Worm (Caenorhabditis elegans) whole organism, mixed stage, embryonic: ENCODE measurements around the gene tut-2.

Experiments
- M03D4.4 ChIP-seq: sonication (generic microtip); optimal IDR thresholded peaks from 2 replicates; lab custom pipeline; 2017; ENCODE audit warnings: mild to moderate bottlenecking, missing genetic modification characterization, missing compliant biosample characterization
- bed-3 ChIP-seq: fragments of 200-800 bp; sonication (Bioruptor generic); optimal IDR thresholded peaks from 3 replicates; lab custom pipeline; 2018; ENCODE audit warnings: mild to moderate bottlenecking, missing genetic modification characterization, moderate library complexity, missing compliant biosample characterization
- ceh-39 ChIP-seq: fragments of 150-350 bp; optimal IDR thresholded peaks from 2 replicates; lab custom pipeline; 2014; ENCODE audit warnings: missing biosample characterization, missing genetic modification characterization
- ceh-83 ChIP-seq: fragments of 200-800 bp; sonication (Bioruptor generic); optimal IDR thresholded peaks from 2 replicates; lab custom pipeline; 2018; ENCODE audit warnings: mild to moderate bottlenecking, missing genetic modification characterization, missing compliant biosample characterization
- ces-1 ChIP-seq: fragments of 150-350 bp; optimal IDR thresholded peaks from 2 replicates; lab custom pipeline; 2014; ENCODE audit warnings: missing biosample characterization, missing genetic modification reagents, missing genetic modification characterization
- cnd-1 ChIP-seq: fragments of 200-800 bp; sonication (Bioruptor generic); optimal IDR thresholded peaks from 2 replicates; lab custom pipeline; 2018; ENCODE audit warnings: mild to moderate bottlenecking, missing genetic modification characterization, missing compliant biosample characterization
- drap-1 ChIP-seq: fragments of 200-800 bp; sonication (Bioruptor generic); optimal IDR thresholded peaks from 3 replicates; lab custom pipeline; 2018; ENCODE audit warnings: mild to moderate bottlenecking, missing genetic modification characterization, missing compliant biosample characterization
- elt-1 ChIP-seq: sonication (generic microtip); optimal IDR thresholded peaks from 2 replicates; lab custom pipeline; 2017; ENCODE audit warnings: missing genetic modification characterization, mild to moderate bottlenecking, missing compliant biosample characterization, antibody characterized with exemption, moderate library complexity, borderline replicate concordance; ENCODE audit not compliant: insufficient read depth
- elt-3 ChIP-seq: fragments of 150-350 bp; optimal IDR thresholded peaks from 2 replicates; lab custom pipeline; 2014; ENCODE audit warnings: missing biosample characterization, missing genetic modification characterization
- hlh-1 ChIP-seq: fragments of 150-350 bp; optimal IDR thresholded peaks from 2 replicates; lab custom pipeline; 2014; ENCODE audit warnings: missing biosample characterization, missing genetic modification reagents, missing genetic modification characterization
- lin-13 ChIP-seq: fragments of 150-350 bp; optimal IDR thresholded peaks from 2 replicates; lab custom pipeline; 2014; ENCODE audit warnings: missing biosample characterization, missing genetic modification characterization
- lin-32 ChIP-seq: fragments of 200-800 bp; sonication (Bioruptor generic); optimal IDR thresholded peaks from 2 replicates; lab custom pipeline; 2018; ENCODE audit warnings: mild to moderate bottlenecking, missing genetic modification characterization, missing compliant biosample characterization
- lsy-2 ChIP-seq: fragments of 150-350 bp; optimal IDR thresholded peaks from 2 replicates; lab custom pipeline; 2014; ENCODE audit warnings: missing biosample characterization, missing genetic modification characterization
- mep-1 ChIP-seq: fragments of 150-350 bp; optimal IDR thresholded peaks from 2 replicates; lab custom pipeline; 2017; ENCODE audit warnings: missing biosample characterization, missing genetic modification reagents, missing genetic modification characterization, inconsistent platforms
- mls-2 ChIP-seq: sonication (generic microtip); optimal IDR thresholded peaks from 2 replicates; lab custom pipeline; 2016; ENCODE audit warnings: mild to moderate bottlenecking, missing genetic modification characterization, moderate library complexity, missing compliant biosample characterization
- nhr-12 ChIP-seq: fragments of 150-350 bp; optimal IDR thresholded peaks from 2 replicates; lab custom pipeline; 2014; ENCODE audit warnings: missing biosample characterization, missing genetic modification characterization
- nhr-2 ChIP-seq: fragments of 150-350 bp; optimal IDR thresholded peaks from 2 replicates; lab custom pipeline; 2014; ENCODE audit warnings: missing biosample characterization, missing genetic modification characterization
- nhr-237 ChIP-seq: fragments of 150-350 bp; optimal IDR thresholded peaks from 2 replicates; lab custom pipeline; 2014; ENCODE audit warnings: missing biosample characterization, missing genetic modification characterization
- nhr-28 ChIP-seq: fragments of 150-350 bp; optimal IDR thresholded peaks from 2 replicates; lab custom pipeline; 2014; ENCODE audit warnings: missing biosample characterization, missing genetic modification characterization
- nhr-76 ChIP-seq: sonication (generic microtip); optimal IDR thresholded peaks from 2 replicates; lab custom pipeline; 2017; ENCODE audit warnings: missing biosample characterization, missing genetic modification characterization
- pha-4 ChIP-seq: fragments of 150-350 bp; optimal IDR thresholded peaks from 2 replicates; lab custom pipeline; 2018; ENCODE audit warnings: missing biosample characterization, missing genetic modification reagents, missing genetic modification characterization
- sem-2 ChIP-seq: fragments of 200-800 bp; sonication (Bioruptor generic); optimal IDR thresholded peaks from 2 replicates; lab custom pipeline; 2018; ENCODE audit warnings: mild to moderate bottlenecking, missing genetic modification characterization, missing compliant biosample characterization
- tbx-8 ChIP-seq: fragments of 200-800 bp; sonication (Bioruptor generic); optimal IDR thresholded peaks from 2 replicates; lab custom pipeline; 2018; ENCODE audit warnings: mild to moderate bottlenecking, missing genetic modification characterization, moderate library complexity, missing compliant biosample characterization
- unc-120 ChIP-seq: sonication (generic microtip); optimal IDR thresholded peaks from 2 replicates; lab custom pipeline; 2017; ENCODE audit warnings: missing genetic modification characterization, missing compliant biosample characterization; ENCODE audit not compliant: poor library complexity, severe bottlenecking
- unc-39 ChIP-seq: fragments of 150-350 bp; optimal IDR thresholded peaks from 2 replicates; lab custom pipeline; 2014; ENCODE audit warnings: missing biosample characterization, missing genetic modification characterization
- unc-62 ChIP-seq: fragments of 150-350 bp; optimal IDR thresholded peaks from 2 replicates; lab custom pipeline; 2014; ENCODE audit warnings: missing biosample characterization, missing genetic modification reagents, missing genetic modification characterization
- zip-8 ChIP-seq: fragments of 150-350 bp; optimal IDR thresholded peaks from 2 replicates; lab custom pipeline; 2014; ENCODE audit warnings: missing biosample characterization, missing genetic modification characterization

The tut-2 gene

DNA sequence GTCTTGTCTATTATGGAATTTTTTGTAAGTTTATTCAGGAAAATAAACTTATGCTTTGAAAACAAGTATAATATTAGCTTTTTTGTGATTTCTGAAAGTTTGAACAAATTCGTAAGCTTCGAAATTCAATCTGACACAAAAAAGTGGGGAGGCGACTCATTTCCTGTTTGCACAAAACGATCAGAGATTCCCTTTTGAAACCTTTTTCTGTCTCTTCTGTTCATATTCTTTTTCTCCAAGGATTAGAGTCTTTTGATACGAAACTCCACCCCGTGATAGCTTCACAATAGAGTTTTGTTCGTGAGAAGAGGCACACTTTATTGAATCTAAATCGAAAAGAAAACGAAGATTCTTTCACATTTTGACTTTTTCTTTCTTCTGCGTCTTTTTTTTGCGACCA is 17.1 kb upstream of the tut-2 start:
- TF ChIP-seq ces-1 (GFP tag; lab: Kevin White, UChicago) (peak; percentile 9), mls-2 (no peak)

DNA sequence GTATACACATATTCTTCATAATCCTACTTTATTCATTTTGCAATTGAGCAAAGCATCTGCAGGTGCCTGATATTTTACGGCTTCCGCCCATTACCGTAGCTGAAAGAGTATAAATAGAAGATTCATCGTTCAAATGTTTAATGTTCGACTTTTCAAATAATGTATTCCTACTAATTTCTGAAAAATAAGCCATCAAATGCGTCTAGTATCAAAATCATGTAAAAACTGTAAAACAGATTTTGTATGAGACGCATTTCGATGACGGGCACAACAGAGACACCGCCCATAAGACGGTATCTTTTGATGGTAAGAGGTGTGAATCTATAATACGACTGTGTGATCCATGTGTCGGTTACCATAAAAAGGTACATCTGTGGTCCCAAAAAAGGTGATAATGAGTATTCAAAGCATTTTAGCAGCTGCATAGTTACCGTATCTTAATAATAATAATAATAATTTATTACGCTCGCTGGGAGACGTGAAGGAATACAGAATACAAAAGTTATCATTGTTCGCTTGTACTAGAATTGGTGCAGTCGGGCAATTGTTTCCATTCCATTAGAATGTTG is 10.9 kb upstream of the tut-2 start, which contains the start of the genes C32C4.3 and C32C4.16:
TSS of gene C32C4.3 (minus strand) at position 101 of the 569 bp plus-strand sequence.
TSS of gene C32C4.16 (plus strand) at position 519 of the 569 bp plus-strand sequence.
- TF ChIP-seq lin-13 (tag; lab: Kevin White, UChicago) (no peak), ceh-39 (tag; lab: Kevin White, UChicago) (no peak), sem-2 (GFP tag; lab: Kevin White, UChicago) (no peak), unc-62 (GFP tag; lab: Kevin White, UChicago) (no peak), hlh-1 (tag; lab: Kevin White, UChicago) (no peak)

ce11 chrV:10648146-10648545 is 9.9 kb upstream of the tut-2 start, which contains the start of gene aqp-6:
TSS of gene aqp-6 (plus strand) at chrV:10648446.
- TF ChIP-seq mep-1 (tag; lab: Kevin White, UChicago) (no peak), lin-13 (tag; lab: Kevin White, UChicago) (no peak), nhr-76 (no peak), drap-1 (GFP tag; lab: Kevin White, UChicago) (no peak), bed-3 (GFP tag; lab: Kevin White, UChicago) (no peak), mls-2 (no peak)

ce11 chrV:10654165-10654564 is 3.9 kb upstream of the tut-2 start, which contains the start of gene ugt-35:
TSS of gene ugt-35 (minus strand) at chrV:10654265.
- no peak for TF ChIP-seq nhr-237
- no peak for TF ChIP-seq nhr-2 (tag; lab: Kevin White, UChicago)
- no peak for TF ChIP-seq lin-32 (GFP tag; lab: Kevin White, UChicago)
- TF ChIP-seq nhr-12 (tag; lab: Kevin White, UChicago) = no peak

DNA sequence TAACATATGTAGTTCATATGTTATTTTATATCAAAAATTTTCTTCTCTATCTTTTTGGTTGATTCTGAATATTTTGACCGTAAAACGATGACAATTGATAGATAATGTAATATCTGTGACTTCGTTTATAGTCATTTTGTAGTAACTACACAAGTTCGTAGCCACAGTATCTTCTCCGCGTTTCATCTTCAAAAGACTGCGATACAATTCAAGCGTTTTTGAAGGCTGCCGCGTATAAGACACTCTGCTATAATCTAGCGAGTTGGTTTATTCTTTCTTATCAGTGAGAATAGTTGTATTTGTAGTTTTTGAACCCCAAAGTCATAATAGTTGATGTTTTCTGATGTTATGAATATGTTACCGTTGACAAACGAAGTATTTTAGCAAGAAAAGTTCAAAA is 1.1 kb upstream of the tut-2 start, which contains the start of gene ugt-34:
TSS of gene ugt-34 (minus strand) at position 21 of the 400 bp plus-strand sequence.
- TF ChIP-seq nhr-28 (tag; lab: Kevin White, UChicago) (no peak), unc-120 (tag; lab: Kevin White, UChicago) (no peak), zip-8 (tag; lab: Kevin White, UChicago) (no peak), lin-13 (tag; lab: Kevin White, UChicago) (no peak), lsy-2 (tag; lab: Kevin White, UChicago) (no peak), hlh-1 (tag; lab: Kevin White, UChicago) (no peak)

ce11 chrV:10659343-10659742 is 1.3 kb downstream of the tut-2 start:
- no peak for TF ChIP-seq cnd-1 (tag; lab: Kevin White, UChicago)
- TF ChIP-seq sem-2 (GFP tag; lab: Kevin White, UChicago) = no peak
- TF ChIP-seq nhr-28 (tag; lab: Kevin White, UChicago) = no peak
- TF ChIP-seq ces-1 (GFP tag; lab: Kevin White, UChicago) = no peak
- no peak for TF ChIP-seq tbx-8 (GFP tag; lab: Kevin White, UChicago)
- no peak for TF ChIP-seq elt-1 (tag; lab: Kevin White, UChicago)
- TF ChIP-seq hlh-1 (tag; lab: Kevin White, UChicago) = no peak
- no peak for TF ChIP-seq lsy-2 (tag; lab: Kevin White, UChicago)
- no peak for TF ChIP-seq M03D4.4
- no peak for TF ChIP-seq ceh-39 (tag; lab: Kevin White, UChicago)
- no peak for TF ChIP-seq unc-39 (tag; lab: Kevin White, UChicago)
- no peak for TF ChIP-seq ceh-83
- TF ChIP-seq zip-8 (tag; lab: Kevin White, UChicago) = no peak
- no peak for TF ChIP-seq elt-3
- TF ChIP-seq pha-4 = no peak
- no peak for TF ChIP-seq unc-62 (GFP tag; lab: Kevin White, UChicago)
- no peak for TF ChIP-seq mep-1 (tag; lab: Kevin White, UChicago)
